Worm (Caenorhabditis elegans) whole organism, L1 larva: ENCODE results near the gene deg-1.

Experiments used
- alr-1 ChIP-seq: fragments of 200-800 bp; sonication (Bioruptor generic); optimal IDR thresholded peaks from 2 replicates; lab custom pipeline; 2018; ENCODE audit warnings: borderline replicate concordance, mild to moderate bottlenecking, missing genetic modification characterization, missing compliant biosample characterization
- blmp-1 ChIP-seq: fragments of 150-350 bp; optimal IDR thresholded peaks from 2 replicates; lab custom pipeline; 2014; ENCODE audit warnings: missing biosample characterization, missing genetic modification characterization
- ceh-8 ChIP-seq: fragments of 200-800 bp; sonication (Bioruptor generic); optimal IDR thresholded peaks from 2 replicates; lab custom pipeline; 2018; ENCODE audit warnings: mild to moderate bottlenecking, missing genetic modification characterization, moderate library complexity, missing compliant biosample characterization
- ceh-82 ChIP-seq, 3 experiments: fragments of 150-350 bp in 1 of 3; sonication (generic microtip) in 2 of 3; optimal IDR thresholded peaks; 2 replicates each; lab custom pipeline; 2014 to 2017; ENCODE audit warnings: missing biosample characterization in 3 of 3, missing genetic modification characterization in 3 of 3
- ceh-88 ChIP-seq: fragments of 200-800 bp; sonication (Bioruptor generic); IDR thresholded peaks from 2 replicates; pipeline ENCODE4 v1.3.6; 2022; ENCODE audit warnings: missing genetic modification characterization, missing compliant biosample characterization
- ces-1 ChIP-seq: fragments of 150-350 bp; optimal IDR thresholded peaks from 2 replicates; lab custom pipeline; 2014; ENCODE audit warnings: missing biosample characterization, missing genetic modification reagents, missing genetic modification characterization
- efl-1 ChIP-seq, 4 experiments: fragments of 150-350 bp; optimal IDR thresholded peaks in 3 of 4; peaks in 1 of 4; 1 replicate in 1 of 4; 2 replicates in 3 of 4; lab custom pipeline; 2014; ENCODE audit warnings: missing biosample characterization in 2 of 4, missing genetic modification characterization in 2 of 4, missing genetic modification reagents in 2 of 4
- egl-27 ChIP-seq, 2 experiments: fragments of 150-350 bp in 1 of 2; sonication (generic microtip); optimal IDR thresholded peaks; 3 replicates each; lab custom pipeline; 2017 to 2018; ENCODE audit warnings: missing biosample characterization in 2 of 2, missing genetic modification characterization in 2 of 2, missing genetic modification reagents in 2 of 2
- elt-3 ChIP-seq, 6 experiments: fragments of 150-350 bp in 1 of 6; sonication (generic microtip); optimal IDR thresholded peaks; 2 replicates each; lab custom pipeline; 2017 to 2018; ENCODE audit warnings: missing biosample characterization in 6 of 6, missing genetic modification characterization in 6 of 6, inconsistent platforms in 1 of 6
- fkh-10 ChIP-seq: sonication (generic microtip); optimal IDR thresholded peaks from 2 replicates; lab custom pipeline; 2017; ENCODE audit warnings: missing biosample characterization, missing genetic modification reagents, missing genetic modification characterization
- fkh-8 ChIP-seq: sonication (generic microtip); optimal IDR thresholded peaks from 2 replicates; lab custom pipeline; 2016; ENCODE audit warnings: mild to moderate bottlenecking, missing genetic modification characterization, missing compliant biosample characterization
- grh-1 ChIP-seq: fragments of 200-800 bp; sonication (Bioruptor generic); IDR thresholded peaks from 2 replicates; pipeline ENCODE4 v1.3.6; 2022; ENCODE audit warnings: missing genetic modification reagents, missing genetic modification characterization, missing compliant biosample characterization
- hlh-4 ChIP-seq: sonication (generic microtip); optimal IDR thresholded peaks from 2 replicates; lab custom pipeline; 2016; ENCODE audit warnings: mild to moderate bottlenecking, missing genetic modification characterization, missing compliant biosample characterization
- isw-1 ChIP-seq: fragments of 200-800 bp; sonication (Bioruptor generic); IDR thresholded peaks from 2 replicates; pipeline ENCODE4 v1.3.6; 2022; ENCODE audit warnings: missing genetic modification characterization, missing compliant biosample characterization
- jun-1 ChIP-seq: fragments of 150-350 bp; optimal IDR thresholded peaks from 2 replicates; lab custom pipeline; 2014; ENCODE audit warnings: missing biosample characterization, missing genetic modification reagents, missing genetic modification characterization
- lin-14 ChIP-seq: fragments of 200-800 bp; sonication (Bioruptor generic); optimal IDR thresholded peaks from 2 replicates; lab custom pipeline; 2018; ENCODE audit warnings: mild to moderate bottlenecking, missing genetic modification characterization, moderate library complexity, missing compliant biosample characterization
- lin-35 ChIP-seq, 2 experiments: fragments of 150-350 bp; optimal IDR thresholded peaks; 2 replicates each; lab custom pipeline; 2014; ENCODE audit warnings: missing biosample characterization in 2 of 2, missing genetic modification characterization in 2 of 2, missing genetic modification reagents in 2 of 2
- lsy-2 ChIP-seq, 2 experiments: fragments of 150-350 bp; optimal IDR thresholded peaks; 2 replicates each; lab custom pipeline; 2014; ENCODE audit warnings: missing biosample characterization in 2 of 2, missing genetic modification characterization in 2 of 2
- mab-9 ChIP-seq: fragments of 200-800 bp; sonication (Bioruptor generic); IDR thresholded peaks from 2 replicates; pipeline ENCODE4 v1.3.6; 2022; ENCODE audit warnings: missing genetic modification reagents, missing genetic modification characterization, missing compliant biosample characterization
- mef-2 ChIP-seq: fragments of 150-350 bp; optimal IDR thresholded peaks from 2 replicates; lab custom pipeline; 2014; ENCODE audit warnings: missing biosample characterization, missing genetic modification characterization
- nhr-28 ChIP-seq: fragments of 150-350 bp; optimal IDR thresholded peaks from 2 replicates; lab custom pipeline; 2014; ENCODE audit warnings: missing biosample characterization, missing genetic modification characterization
- nhr-47 ChIP-seq: sonication (generic microtip); optimal IDR thresholded peaks from 2 replicates; lab custom pipeline; 2016; ENCODE audit warnings: mild to moderate bottlenecking, missing genetic modification characterization, moderate library complexity, missing compliant biosample characterization
- nhr-76 ChIP-seq: sonication (generic microtip); optimal IDR thresholded peaks from 2 replicates; lab custom pipeline; 2017; ENCODE audit warnings: missing biosample characterization, missing genetic modification characterization
- pqm-1 ChIP-seq: sonication (generic microtip); optimal IDR thresholded peaks from 3 replicates; lab custom pipeline; 2017; ENCODE audit warnings: missing biosample characterization, missing genetic modification characterization
- skn-1 ChIP-seq: fragments of 150-350 bp; optimal IDR thresholded peaks from 2 replicates; lab custom pipeline; 2014; ENCODE audit warnings: missing biosample characterization, missing genetic modification characterization
- snpc-4 ChIP-seq: fragments of 150-350 bp; optimal IDR thresholded peaks from 2 replicates; lab custom pipeline; 2014; ENCODE audit warnings: missing biosample characterization, missing genetic modification characterization
- sup-37 ChIP-seq: fragments of 200-800 bp; sonication (Bioruptor generic); optimal IDR thresholded peaks from 2 replicates; lab custom pipeline; 2018; ENCODE audit warnings: mild to moderate bottlenecking, missing genetic modification characterization, missing compliant biosample characterization
- unc-130 ChIP-seq: fragments of 150-350 bp; optimal IDR thresholded peaks from 2 replicates; lab custom pipeline; 2017; ENCODE audit warnings: missing biosample characterization, missing genetic modification characterization, inconsistent platforms
- unc-98 ChIP-seq: fragments of 200-800 bp; sonication (Bioruptor generic); IDR thresholded peaks from 2 replicates; pipeline ENCODE4 v1.3.6; 2022; ENCODE audit warnings: missing genetic modification characterization, missing compliant biosample characterization
- vab-15 ChIP-seq: sonication (generic microtip); optimal IDR thresholded peaks from 2 replicates; lab custom pipeline; 2017; ENCODE audit warnings: missing genotype, mild to moderate bottlenecking, missing genetic modification characterization, missing compliant biosample characterization
- ztf-11 ChIP-seq, 2 experiments: sonication (generic microtip); optimal IDR thresholded peaks; 2 replicates each; lab custom pipeline; 2016 to 2017; ENCODE audit warnings: missing genetic modification characterization in 2 of 2, missing biosample characterization in 1 of 2, missing compliant biosample characterization in 1 of 2

The deg-1 gene

DNA sequence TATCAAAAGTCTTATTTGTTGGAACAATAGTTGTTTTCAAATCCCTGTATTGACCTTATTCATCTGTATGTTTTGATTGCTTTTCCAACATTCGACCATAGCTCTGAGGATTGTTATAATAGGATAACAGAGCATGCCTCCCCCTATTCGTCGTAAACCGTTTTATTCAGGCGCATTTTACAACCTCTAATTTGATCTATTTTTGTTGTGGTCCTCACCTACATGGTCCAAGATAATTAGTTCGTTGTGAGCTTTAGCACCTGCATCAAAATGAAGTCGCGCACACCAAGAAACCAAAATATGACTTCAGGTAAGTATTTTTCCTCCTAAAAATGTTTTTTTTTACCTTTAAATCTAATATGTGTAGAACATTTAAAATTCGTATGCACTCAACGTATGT lies at the start of gene deg-1:
TSS of gene deg-1 (plus strand) at position 301 of the 400 bp plus-strand sequence.
- TF ChIP-seq nhr-47 (tag; lab: Kevin White, UChicago) (no peak), ceh-88 (GFP tag; lab: Robert Waterston, UW) (no peak), fkh-8 (no peak), lin-35 (GFP tag; optimal IDR thresholded peaks at IDR 0.05; lab: Kevin White, UChicago) (no peak), unc-98 (no peak), snpc-4 (tag; lab: Kevin White, UChicago) (no peak), unc-130 (tag; lab: Kevin White, UChicago) (no peak), sup-37 (GFP tag; lab: Kevin White, UChicago) (no peak)

DNA sequence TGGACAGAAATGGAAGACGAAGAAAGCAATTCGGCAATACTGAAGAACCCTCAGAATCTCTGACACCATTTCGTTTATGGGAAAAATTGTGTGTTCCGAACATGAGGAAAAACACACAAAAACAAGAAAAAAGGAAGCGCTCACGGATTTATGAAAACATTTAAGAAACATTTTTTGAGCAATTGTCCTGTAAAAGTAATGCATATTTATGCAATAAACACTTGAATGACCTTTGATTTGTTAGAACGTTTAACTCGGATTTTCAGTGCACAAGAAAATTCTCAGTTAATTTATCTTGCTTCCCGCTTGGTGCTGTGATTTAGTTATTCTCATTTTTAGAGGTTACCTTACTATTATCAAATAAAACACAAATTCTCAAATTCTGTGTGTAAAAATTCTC lies 49.0 kb upstream of the deg-1 start:
- TF ChIP-seq vab-15 (tag; lab: Kevin White, UChicago) (no peak), ceh-8 (GFP tag; lab: Kevin White, UChicago) (no peak), efl-1 (optimal IDR thresholded peaks at IDR 0.05; lab: Kevin White, UChicago) (no peak), efl-1 (GFP tag; optimal IDR thresholded peaks at IDR 0.05 in 1 of 2; lab: Kevin White, UChicago) (peak in 1 of 2 experiments; percentile 51), jun-1 (tag; lab: Kevin White, UChicago) (no peak), snpc-4 (tag; lab: Kevin White, UChicago) (no peak), lin-35 (GFP tag; optimal IDR thresholded peaks at IDR 0.05; lab: Kevin White, UChicago) (no peak)

DNA sequence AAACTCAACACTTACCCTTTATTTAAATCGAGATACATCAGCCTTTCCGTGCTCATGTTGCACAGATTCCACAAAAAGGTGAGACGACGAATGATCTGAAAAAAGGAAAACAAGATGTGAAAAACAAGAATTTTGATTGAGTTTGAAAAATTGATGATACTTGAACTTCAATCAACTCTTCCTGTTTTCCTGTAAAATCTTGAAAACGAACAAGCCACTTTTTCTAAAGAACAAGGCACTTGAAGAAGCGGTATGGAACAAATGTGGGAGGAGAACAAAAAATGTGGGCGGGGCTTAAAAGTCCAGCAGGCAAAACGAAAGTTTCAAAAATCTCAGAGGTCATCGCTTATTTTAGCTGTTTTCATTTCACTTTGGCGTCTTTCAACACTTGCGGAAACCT lies 45.8 kb upstream of the deg-1 start, which contains the start of gene kvs-1:
TSS of gene kvs-1 (minus strand) at position 101 of the 400 bp plus-strand sequence.
- TF ChIP-seq jun-1 (tag; lab: Kevin White, UChicago) (no peak), efl-1 (optimal IDR thresholded peaks at IDR 0.05; lab: Kevin White, UChicago) (no peak), efl-1 (GFP tag; optimal IDR thresholded peaks at IDR 0.05 in 1 of 2; lab: Kevin White, UChicago) (peak in 1 of 2 experiments; percentile 49), fkh-10 (GFP tag; lab: Kevin White, UChicago) (no peak)

DNA sequence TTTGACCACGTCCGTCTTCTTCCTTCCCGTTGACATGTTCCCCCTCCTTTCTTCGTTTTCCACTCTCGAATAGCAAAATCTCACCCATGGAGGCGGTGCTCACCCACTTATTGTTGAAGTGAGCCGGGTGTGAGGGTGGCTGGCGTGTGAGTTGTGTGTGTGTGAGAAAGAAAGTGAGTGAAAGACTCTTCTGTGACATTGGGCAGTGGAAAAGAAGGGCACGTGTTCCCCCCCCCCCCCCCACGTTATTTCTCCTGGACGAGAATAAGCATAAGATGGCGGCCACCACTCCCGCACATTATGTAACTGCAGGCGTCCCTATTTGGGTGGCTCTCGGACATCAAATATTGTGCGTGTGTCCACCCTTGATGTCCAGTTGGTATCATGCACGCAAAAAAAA lies 42.7 kb upstream of the deg-1 start:
- no peak for TF ChIP-seq pqm-1 (tag; lab: Kevin White, UChicago)
- TF ChIP-seq mab-9 (GFP tag; lab: Robert Waterston, UW): 0 out of 2 replicates have a peak, but pooled peaks have one; percentile 30
- no peak for TF ChIP-seq elt-3 (tag; optimal IDR thresholded peaks at IDR 0.05; lab: Kevin White, UChicago)
- peak; percentile 44 for TF ChIP-seq fkh-8
- no peak for TF ChIP-seq skn-1 (tag; lab: Kevin White, UChicago)
- TF ChIP-seq nhr-76 (tag; lab: Kevin White, UChicago): no peak
- peak; percentile 57 for TF ChIP-seq lin-14 (GFP tag; lab: Kevin White, UChicago)
- no peak for TF ChIP-seq mef-2 (tag; lab: Kevin White, UChicago)
- TF ChIP-seq ztf-11 (tag; optimal IDR thresholded peaks at IDR 0.05; lab: Kevin White, UChicago): no peak
- no peak for TF ChIP-seq nhr-28 (tag; lab: Kevin White, UChicago)
- TF ChIP-seq alr-1: no peak
- no peak for TF ChIP-seq grh-1 (GFP tag; lab: Robert Waterston, UW)
- TF ChIP-seq lsy-2 (tag; optimal IDR thresholded peaks at IDR 0.05; lab: Kevin White, UChicago): no peak
- no peak for TF ChIP-seq hlh-4
- TF ChIP-seq ceh-82 (tag; optimal IDR thresholded peaks at IDR 0.05; lab: Kevin White, UChicago): no peak
- TF ChIP-seq, all 84 proteins: peak for 3

DNA sequence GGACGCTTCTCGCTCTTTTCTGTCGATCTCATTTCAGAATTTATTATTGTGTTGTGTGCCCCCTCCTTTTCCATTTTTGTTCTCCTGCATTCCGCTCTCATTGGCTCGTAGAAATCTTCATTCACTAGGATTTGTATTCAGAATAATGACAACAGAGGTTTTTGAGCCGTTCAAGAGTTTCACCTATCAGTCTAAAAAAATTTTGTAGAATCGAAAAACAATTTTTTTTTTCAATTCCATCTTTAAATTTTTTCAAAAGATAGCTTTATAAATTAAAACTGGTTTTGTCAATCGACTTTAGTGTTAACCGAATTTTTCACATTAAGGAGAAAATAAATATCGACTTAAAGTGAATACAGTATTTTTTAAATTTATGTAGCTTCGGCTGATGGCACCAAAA lies 42.2 kb upstream of the deg-1 start, which contains the start of gene K09F5.4:
TSS of gene K09F5.4 (minus strand) at position 101 of the 400 bp plus-strand sequence.
- TF ChIP-seq egl-27 (tag; optimal IDR thresholded peaks at IDR 0.05; lab: Kevin White, UChicago): no peak
- no peak for TF ChIP-seq blmp-1 (tag; lab: Kevin White, UChicago)
- no peak for TF ChIP-seq isw-1 (GFP tag; lab: Robert Waterston, UW)
- TF ChIP-seq, all 84 proteins: peak for 0

DNA sequence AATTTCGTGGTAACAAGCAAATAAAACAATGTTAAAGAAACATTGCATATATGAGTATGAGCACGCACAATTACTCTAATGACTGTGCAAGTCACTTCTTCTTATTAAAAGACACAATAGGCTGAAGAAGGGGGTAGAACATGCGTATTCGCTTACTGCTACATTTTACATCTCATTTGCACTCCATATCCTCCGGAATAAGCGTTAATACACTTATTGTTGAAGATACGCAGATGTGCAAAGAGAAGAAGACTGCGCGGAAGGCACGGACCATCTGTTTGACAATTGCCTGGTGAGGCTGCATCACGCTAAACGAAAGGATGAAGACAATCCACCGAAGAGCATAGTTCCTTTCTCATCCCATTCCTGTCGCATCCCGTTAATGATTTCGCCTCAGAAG lies 40.0 kb upstream of the deg-1 start:
- TF ChIP-seq lin-14 (GFP tag; lab: Kevin White, UChicago): peak; percentile 37
- TF ChIP-seq ces-1 (GFP tag; lab: Kevin White, UChicago): no peak
